Worm (Caenorhabditis elegans): ENCODE data around the gene spk-1.

spk-1 gene

DNA sequence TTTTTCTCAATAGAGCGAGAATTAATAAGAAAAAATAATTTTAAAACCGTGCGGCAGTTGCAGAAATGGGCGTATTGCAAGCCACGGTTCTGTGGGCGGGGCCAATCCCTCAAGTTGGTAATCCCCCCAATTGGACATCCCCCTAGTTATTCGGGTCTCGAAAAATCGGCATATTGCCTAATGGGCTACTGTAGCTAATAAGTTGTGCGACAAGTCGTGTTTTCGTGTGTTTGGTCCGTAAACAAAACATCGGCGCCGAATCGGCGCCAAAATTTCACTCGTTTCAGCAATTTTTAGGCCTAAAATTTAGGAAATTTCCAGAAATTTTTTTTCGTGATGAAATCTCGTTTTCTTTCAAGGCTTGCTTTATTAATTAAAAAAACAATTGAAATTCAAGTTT lies 47.9 kb downstream of the spk-1 start (continued):
- TF ChIP-seq snpc-4 (GFP tag; optimal IDR thresholded peaks at IDR 0.05) (no peak), snpc-4 (tag; optimal IDR thresholded peaks at IDR 0.05) (peak in 1 of 4 experiments; percentile 23), ceh-91 (GFP tag; IDR thresholded peaks at IDR 0.05) (peak; percentile 91), B0035.1 (tag; optimal IDR thresholded peaks at IDR 0.05) (no peak), egl-44 (GFP tag; IDR thresholded peaks at IDR 0.05) (no peak), F39B2.1 (GFP tag; IDR thresholded peaks at IDR 0.05) (no peak), chd-7 (tag; optimal IDR thresholded peaks at IDR 0.05) (no peak), mes-4 (tag; optimal IDR thresholded peaks at IDR 0.05) (no peak), bed-1 (GFP tag; IDR thresholded peaks at IDR 0.05) (no peak), ceh-100 (GFP tag; IDR thresholded peaks at IDR 0.05) (peak; percentile 79), nfya-2 (GFP tag; IDR thresholded peaks at IDR 0.05) (no peak), unc-130 (GFP tag; optimal IDR thresholded peaks at IDR 0.05) (peak; percentile 24), zfh-2 (GFP tag; conservative IDR thresholded peaks at IDR 0.05) (no peak), hsf-1 (GFP tag; IDR thresholded peaks at IDR 0.05) (peak; percentile 91), gei-17 (GFP tag; optimal IDR thresholded peaks at IDR 0.05) (no peak), attf-6 (GFP tag; IDR thresholded peaks at IDR 0.05) (no peak), lag-1 (GFP tag; IDR thresholded peaks at IDR 0.05) (no peak), F23B12.7 (tag; optimal IDR thresholded peaks at IDR 0.05; ENCODE audit: insufficient read depth) (no peak), Y53G8AR.9 (GFP tag; conservative IDR thresholded peaks at IDR 0.05) (no peak; the same call in 1 of the 2 replicates), egrh-3 (GFP tag; IDR thresholded peaks at IDR 0.05) (no peak), nhr-80 (tag; optimal IDR thresholded peaks at IDR 0.05) (no peak), C06A6.2 (GFP tag; conservative IDR thresholded peaks at IDR 0.05) (no peak), ccch-3 (GFP tag; optimal IDR thresholded peaks at IDR 0.05) (no peak), egl-18 (GFP tag; IDR thresholded peaks at IDR 0.05) (no peak), mxl-1 (tag; optimal IDR thresholded peaks at IDR 0.05) (no peak), F52B5.7 (tag; optimal IDR thresholded peaks at IDR 0.05) (no peak), Y53F4B.3 (GFP tag; IDR thresholded peaks at IDR 0.05) (no peak), mcd-1 (GFP tag; IDR thresholded peaks at IDR 0.05) (peak; percentile 45), ceh-40 (GFP tag; IDR thresholded peaks at IDR 0.05) (no peak), B0019.2 (GFP tag; conservative IDR thresholded peaks at IDR 0.05) (0 out of 2 replicates have a peak, but pooled peaks have one; percentile 46), nhr-120 (GFP tag; IDR thresholded peaks at IDR 0.05) (no peak), let-526 (GFP tag; IDR thresholded peaks at IDR 0.05) (no peak), rcor-1 (GFP tag; IDR thresholded peaks at IDR 0.05) (no peak), ets-4 (GFP tag; optimal IDR thresholded peaks at IDR 0.05) (no peak), tbx-9 (tag; optimal IDR thresholded peaks at IDR 0.05; ENCODE audit: borderline replicate concordance) (no peak), cebp-1 (GFP tag; IDR thresholded peaks at IDR 0.05) (no peak), cebp-1 (tag; optimal IDR thresholded peaks at IDR 0.05) (no peak), C17E4.6 (GFP tag; IDR thresholded peaks at IDR 0.05) (peak; percentile 29; the same call in 1 of the 2 replicates), madf-8 (GFP tag; conservative IDR thresholded peaks at IDR 0.05) (peak; percentile 92), lir-1 (GFP tag; conservative IDR thresholded peaks at IDR 0.05) (no peak), ztf-18 (tag; optimal IDR thresholded peaks at IDR 0.05) (peak; percentile 22), sptf-2 (GFP tag; optimal IDR thresholded peaks at IDR 0.05) (no peak), dox-1 (GFP tag; IDR thresholded peaks at IDR 0.05) (no peak; the same call in 1 of the 2 replicates), F49E8.2 (tag; optimal IDR thresholded peaks at IDR 0.05; ENCODE audit: insufficient read depth) (no peak), bed-2 (GFP tag; IDR thresholded peaks at IDR 0.05) (no peak), ama-1 (optimal IDR thresholded peaks at IDR 0.05) (no peak), ama-1 (GFP tag; optimal IDR thresholded peaks at IDR 0.05) (no peak), him-1 (tag; optimal IDR thresholded peaks at IDR 0.05) (no peak), F57A8.1 (GFP tag; optimal IDR thresholded peaks at IDR 0.05) (no peak), somi-1 (GFP tag; optimal IDR thresholded peaks at IDR 0.05) (no peak)
